Worm (Caenorhabditis elegans): ENCODE data around the gene math-41.

math-41 gene

ce11 chrII:1878663-1879062 is 54.2 kb downstream of the math-41 start, which contains the start of gene math-16:
TSS of gene math-16 (minus strand) at chrII:1878763.
- no peak for TF ChIP-seq unc-62 (GFP tag; optimal IDR thresholded peaks at IDR 0.05)

All from whole organism, dauer.